Worm (Caenorhabditis elegans): ENCODE data around the gene npr-19.

DNA sequence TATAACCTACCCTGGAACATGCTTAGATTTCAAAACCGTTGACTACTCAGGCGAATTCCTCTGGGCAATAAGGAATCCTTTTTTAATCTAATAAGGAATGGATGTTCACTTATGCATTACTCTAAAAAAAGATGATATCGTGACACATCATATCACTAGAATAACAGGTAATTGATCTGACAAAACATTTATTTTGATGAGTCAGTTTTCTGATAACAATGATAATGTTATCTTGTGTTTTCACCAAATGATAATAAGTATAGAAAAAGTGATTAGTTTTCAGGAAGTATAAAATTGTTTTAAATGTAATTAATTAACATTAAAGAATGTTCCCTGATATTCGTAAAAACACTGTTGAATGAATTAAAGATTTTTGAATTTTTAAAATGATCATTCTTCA lies 6.4 kb downstream of the npr-19 start:
- TF ChIP-seq nhr-76 (tag; optimal IDR thresholded peaks at IDR 0.05) = no peak
- no peak for TF ChIP-seq mls-2 (tag; optimal IDR thresholded peaks at IDR 0.05)
- no peak for TF ChIP-seq nhr-237 (tag; optimal IDR thresholded peaks at IDR 0.05)
- TF ChIP-seq unc-62 (GFP tag; optimal IDR thresholded peaks at IDR 0.05) = no peak
